Fruit fly (Drosophila melanogaster) whole organism: ENCODE data around the gene lectin-22C.

ENCODE experiments used
- pan ChIP-seq: fragments of >200 bp; optimal IDR thresholded peaks from 2 replicates; lab custom pipeline; 2017
- psq ChIP-seq: fragments of >200 bp; optimal IDR thresholded peaks from 2 replicates; lab custom pipeline; 2017

DNA sequence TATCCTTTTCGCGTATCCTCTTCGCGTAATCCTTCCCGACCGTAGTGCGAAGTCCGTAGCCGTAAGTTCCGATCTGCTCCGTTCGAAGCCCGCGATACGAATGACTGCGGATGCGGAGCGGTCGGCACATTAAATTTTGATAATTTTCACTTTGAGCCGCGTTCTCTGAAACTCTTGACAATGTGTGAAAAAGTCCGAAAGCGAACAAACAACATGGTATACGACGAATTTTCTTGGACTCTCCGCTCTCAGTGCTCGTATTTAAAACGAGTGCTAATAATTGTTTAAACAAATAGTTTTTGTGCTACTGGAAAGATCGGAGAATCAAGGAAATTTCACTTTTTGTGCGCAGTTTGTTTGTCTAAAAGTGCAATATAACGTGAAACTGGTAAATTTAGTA lies 1.1 kb downstream of the lectin-22C start, which contains the start of gene CG42296:
- no peak for TF ChIP-seq psq
- TF ChIP-seq pan (lab: Kevin White, UChicago): no peak
